Fruit fly (Drosophila melanogaster) whole organism, embryonic: ENCODE measurements around the gene POLDIP2.

ENCODE experiments used
- C15 ChIP-seq: fragments of 200-800 bp; sonication (Bioruptor generic); IDR thresholded peaks from 3 replicates; pipeline ENCODE4 v1.3.6; 2022; ENCODE audit warnings: missing biosample characterization, missing genetic modification characterization
- CG10565 ChIP-seq: fragments of 200-800 bp; sonication (Bioruptor generic); optimal IDR thresholded peaks from 3 replicates; lab custom pipeline; 2016; ENCODE audit warnings: missing biosample characterization, mild to moderate bottlenecking, missing genetic modification characterization
- CG10959 ChIP-seq: fragments of 200-800 bp; sonication (Bioruptor generic); IDR thresholded peaks from 2 replicates; pipeline ENCODE4 v1.3.6; 2022; ENCODE audit warnings: missing biosample characterization, missing genetic modification characterization
- CG13123 ChIP-seq: fragments of 200-800 bp; sonication (Bioruptor generic); optimal IDR thresholded peaks from 2 replicates; lab custom pipeline; 2016; ENCODE audit warnings: missing biosample characterization, missing genetic modification characterization
- CG15696 ChIP-seq: fragments of 200-800 bp; sonication (Bioruptor generic); optimal IDR thresholded peaks from 2 replicates; lab custom pipeline; 2019; ENCODE audit warnings: missing biosample characterization, mild to moderate bottlenecking, missing genetic modification characterization, moderate library complexity
- CG2129 ChIP-seq: fragments of 200-800 bp; sonication (Bioruptor generic); IDR thresholded peaks from 2 replicates; pipeline ENCODE4 v1.3.6; 2022; ENCODE audit warnings: missing biosample characterization, missing genetic modification characterization; ENCODE audit not compliant: partially characterized antibody
- CG2199 ChIP-seq: fragments of 200-800 bp; sonication (Bioruptor generic); IDR thresholded peaks from 3 replicates; pipeline ENCODE4 v1.3.6; 2022; ENCODE audit warnings: missing biosample characterization, missing genetic modification characterization
- CG2712 ChIP-seq: fragments of 200-800 bp; optimal IDR thresholded peaks from 3 replicates; lab custom pipeline; 2019; ENCODE audit warnings: missing biosample characterization, mild to moderate bottlenecking, missing genetic modification characterization, moderate library complexity
- CG3726 ChIP-seq: fragments of 200-800 bp; sonication (Bioruptor generic); IDR thresholded peaks from 3 replicates; pipeline ENCODE4, ENCODE4 v1.3.6; 2022; ENCODE audit warnings: missing biosample characterization, missing genetic modification characterization
- CG4820 ChIP-seq: fragments of 200-800 bp; sonication (Bioruptor generic); optimal IDR thresholded peaks from 3 replicates; lab custom pipeline; 2016; ENCODE audit warnings: missing biosample characterization, missing genetic modification characterization
- CG7357 ChIP-seq: fragments of 200-800 bp; sonication (Bioruptor generic); IDR thresholded peaks from 3 replicates; pipeline ENCODE4 v1.3.6; 2022; ENCODE audit warnings: missing biosample characterization, missing genetic modification characterization
- CG7786 ChIP-seq: fragments of 200-800 bp; sonication (Bioruptor generic); optimal IDR thresholded peaks from 2 replicates; lab custom pipeline; 2016; ENCODE audit warnings: missing biosample characterization, missing genetic modification characterization
- CG7987 ChIP-seq: fragments of 200-800 bp; sonication (Bioruptor generic); optimal IDR thresholded peaks from 2 replicates; lab custom pipeline; 2018; ENCODE audit warnings: missing biosample characterization, mild to moderate bottlenecking, missing genetic modification characterization, moderate library complexity
- CG8089 ChIP-seq: fragments of 200-800 bp; sonication (Bioruptor generic); optimal IDR thresholded peaks from 3 replicates; lab custom pipeline; 2016; ENCODE audit warnings: missing biosample characterization, missing genetic modification characterization
- CTCF ChIP-seq: fragments of 200-800 bp; sonication (Bioruptor generic); optimal IDR thresholded peaks from 2 replicates; lab custom pipeline; 2017; ENCODE audit warnings: missing biosample characterization, mild to moderate bottlenecking, missing genetic modification characterization, moderate library complexity
- CoRest ChIP-seq: fragments of 200-800 bp; sonication (Bioruptor generic); optimal IDR thresholded peaks from 3 replicates; lab custom pipeline; 2018; ENCODE audit warnings: missing biosample characterization, mild to moderate bottlenecking, missing genetic modification characterization, moderate library complexity
- Dip2 ChIP-seq: fragments of 200-800 bp; sonication (Bioruptor generic); IDR thresholded peaks from 2 replicates; pipeline ENCODE4 v1.3.6; 2022; ENCODE audit warnings: missing biosample characterization, missing genetic modification characterization
- Dip3 ChIP-seq: fragments of 200-800 bp; sonication (Bioruptor generic); optimal IDR thresholded peaks from 3 replicates; lab custom pipeline; 2016; ENCODE audit warnings: missing biosample characterization, missing genetic modification characterization
- Dll ChIP-seq: fragments of 200-800 bp; sonication (Bioruptor generic); IDR thresholded peaks from 4 replicates; pipeline ENCODE4 v1.3.6; 2022; ENCODE audit warnings: missing biosample characterization, missing genetic modification characterization; ENCODE audit not compliant: partially characterized antibody
- E2f2 ChIP-seq: fragments of 200-800 bp; sonication (Bioruptor generic); IDR thresholded peaks from 2 replicates; pipeline ENCODE4 v1.3.6; 2022; ENCODE audit warnings: missing biosample characterization, missing genetic modification characterization
- HLH4C ChIP-seq: fragments of 200-800 bp; sonication (Bioruptor generic); IDR thresholded peaks from 3 replicates; pipeline ENCODE4 v1.3.6; 2022; ENCODE audit warnings: missing biosample characterization, missing genetic modification characterization; ENCODE audit not compliant: partially characterized antibody
- Hr39 ChIP-seq: fragments of >200 bp; optimal IDR thresholded peaks from 2 replicates; lab custom pipeline; 2017
- Hr51 ChIP-seq, 2 experiments: fragments of 200-800 bp; sonication (Bioruptor generic); optimal IDR thresholded peaks; 2 replicates in 1 of 2; 3 replicates in 1 of 2; lab custom pipeline; 2016 to 2018; ENCODE audit warnings: missing biosample characterization in 2 of 2, missing genetic modification characterization in 2 of 2, mild to moderate bottlenecking in 1 of 2, moderate library complexity in 1 of 2
- Hsf ChIP-seq: fragments of 200-800 bp; sonication (Bioruptor generic); optimal IDR thresholded peaks from 3 replicates; lab custom pipeline; 2016; ENCODE audit warnings: missing biosample characterization, missing genetic modification characterization
- Lhr ChIP-seq: fragments of 200-800 bp; sonication (Bioruptor generic); optimal IDR thresholded peaks from 3 replicates; lab custom pipeline; 2017; ENCODE audit warnings: mild to moderate bottlenecking, missing biosample characterization, missing genetic modification reagents, missing genetic modification characterization
- NFAT ChIP-seq: fragments of 200-800 bp; sonication (Bioruptor generic); IDR thresholded peaks from 2 replicates; pipeline ENCODE4 v1.3.6; 2022; ENCODE audit warnings: missing biosample characterization, missing genetic modification characterization
- Pdp1 ChIP-seq, 2 experiments: fragments of 200-800 bp; sonication (Bioruptor generic); optimal IDR thresholded peaks; 3 replicates each; lab custom pipeline; 2016; ENCODE audit warnings: missing biosample characterization in 2 of 2, missing genetic modification characterization in 2 of 2, mild to moderate bottlenecking in 1 of 2, moderate library complexity in 1 of 2
- Rfx ChIP-seq: fragments of 200-800 bp; sonication (Bioruptor generic); IDR thresholded peaks from 2 replicates; pipeline ENCODE4 v1.3.6; 2022; ENCODE audit warnings: missing biosample characterization, missing genetic modification characterization
- YL-1 ChIP-seq: fragments of 200-800 bp; sonication (Bioruptor generic); optimal IDR thresholded peaks from 3 replicates; lab custom pipeline; 2017; ENCODE audit warnings: missing biosample characterization, mild to moderate bottlenecking, missing genetic modification characterization
- al ChIP-seq: fragments of 200-800 bp; sonication (Bioruptor generic); IDR thresholded peaks from 2 replicates; pipeline ENCODE4 v1.3.6; 2022; ENCODE audit warnings: missing biosample characterization, missing genetic modification characterization
- ato ChIP-seq: fragments of 200-800 bp; sonication (Bioruptor generic); IDR thresholded peaks from 2 replicates; pipeline ENCODE4 v1.3.6; 2022; ENCODE audit warnings: missing biosample characterization, missing genetic modification characterization; ENCODE audit not compliant: partially characterized antibody
- bsh ChIP-seq, 2 experiments: fragments of 200-800 bp; sonication (Bioruptor generic); optimal IDR thresholded peaks; 2 replicates each; lab custom pipeline; 2017 to 2018; ENCODE audit warnings: mild to moderate bottlenecking in 2 of 2, missing biosample characterization in 2 of 2, missing genetic modification characterization in 2 of 2, moderate library complexity in 1 of 2
- cas ChIP-seq: fragments of 200-800 bp; sonication (Bioruptor generic); IDR thresholded peaks from 2 replicates; pipeline ENCODE4 v1.3.6; 2022; ENCODE audit warnings: missing biosample characterization, missing genetic modification characterization
- caup ChIP-seq: fragments of 200-800 bp; sonication (Bioruptor generic); optimal IDR thresholded peaks from 3 replicates; lab custom pipeline; 2017; ENCODE audit warnings: missing biosample characterization, mild to moderate bottlenecking, missing genetic modification characterization, moderate library complexity; ENCODE audit not compliant: severe bottlenecking
- chif ChIP-seq, 2 experiments: fragments of 200-800 bp; sonication (Bioruptor generic); optimal IDR thresholded peaks; 3 replicates each; lab custom pipeline; 2016; ENCODE audit warnings: missing biosample characterization in 2 of 2, missing genetic modification characterization in 2 of 2
- chinmo ChIP-seq: fragments of 200-800 bp; sonication (Bioruptor generic); IDR thresholded peaks from 4 replicates; pipeline ENCODE4 v1.3.6; 2022; ENCODE audit warnings: missing biosample characterization, missing genetic modification characterization; ENCODE audit not compliant: partially characterized antibody
- chm ChIP-seq: fragments of 200-800 bp; sonication (Bioruptor generic); IDR thresholded peaks from 2 replicates; pipeline ENCODE4 v1.3.6; 2022; ENCODE audit warnings: missing biosample characterization, missing genetic modification characterization
- dan ChIP-seq: fragments of 200-800 bp; sonication (Bioruptor generic); IDR thresholded peaks from 2 replicates; pipeline ENCODE4 v1.3.6; 2022; ENCODE audit warnings: missing biosample characterization, missing genetic modification characterization
- dpn ChIP-seq, 2 experiments: fragments of 200-800 bp; sonication (Bioruptor generic); optimal IDR thresholded peaks; 3 replicates each; lab custom pipeline; 2016; ENCODE audit warnings: missing biosample characterization in 2 of 2, missing genetic modification characterization in 2 of 2
- emc ChIP-seq: fragments of 200-800 bp; sonication (Bioruptor generic); optimal IDR thresholded peaks from 2 replicates; lab custom pipeline; 2016; ENCODE audit warnings: missing biosample characterization, missing genetic modification characterization
- esg ChIP-seq: fragments of 200-800 bp; sonication (Bioruptor generic); conservative IDR thresholded peaks from 2 replicates; pipeline ENCODE4 v1.3.6; 2022; ENCODE audit warnings: missing biosample characterization, missing genetic modification characterization
- ewg ChIP-seq: fragments of 200-800 bp; sonication (Bioruptor generic); optimal IDR thresholded peaks from 3 replicates; lab custom pipeline; 2017; ENCODE audit warnings: mild to moderate bottlenecking, missing biosample characterization, missing genetic modification reagents, missing genetic modification characterization
- jing ChIP-seq: fragments of 200-800 bp; sonication (Bioruptor generic); optimal IDR thresholded peaks from 2 replicates; lab custom pipeline; 2018; ENCODE audit warnings: missing biosample characterization, mild to moderate bottlenecking, missing genetic modification characterization
- kay ChIP-seq: fragments of 200-800 bp; sonication (Bioruptor generic); optimal IDR thresholded peaks from 2 replicates; lab custom pipeline; 2016; ENCODE audit warnings: missing biosample characterization, missing genetic modification characterization
- prd ChIP-seq, 3 experiments: fragments of >200 bp in 2 of 3; fragments of 200-800 bp in 1 of 3; sonication (Bioruptor generic) in 1 of 3; optimal IDR thresholded peaks in 2 of 3; IDR thresholded peaks in 1 of 3; 2 replicates in 2 of 3; 3 replicates in 1 of 3; pipeline versions ENCODE4 v1.3.6 to Lab custom; 2017 to 2022; ENCODE audit warnings: missing biosample characterization in 1 of 3, missing genetic modification characterization in 1 of 3
- shn ChIP-seq: fragments of 200-800 bp; sonication (Bioruptor generic); optimal IDR thresholded peaks from 3 replicates; lab custom pipeline; 2016; ENCODE audit warnings: missing biosample characterization, missing genetic modification characterization
- slbo ChIP-seq: fragments of 200-800 bp; sonication (Bioruptor generic); IDR thresholded peaks from 2 replicates; pipeline ENCODE4 v1.3.6; 2022; ENCODE audit warnings: missing biosample characterization, missing genetic modification characterization
- slou ChIP-seq: fragments of 200-800 bp; sonication (Bioruptor generic); optimal IDR thresholded peaks from 3 replicates; lab custom pipeline; 2016; ENCODE audit warnings: missing biosample characterization, missing genetic modification characterization
- ttk ChIP-seq: fragments of 200-800 bp; sonication (Bioruptor generic); IDR thresholded peaks from 2 replicates; pipeline ENCODE4 v2.1.2; 2022; ENCODE audit warnings: missing biosample characterization, missing genetic modification characterization
- unc-4 ChIP-seq: fragments of 200-800 bp; sonication (Bioruptor generic); IDR thresholded peaks from 2 replicates; pipeline ENCODE4 v1.3.6; 2022; ENCODE audit warnings: missing biosample characterization, missing genetic modification characterization; ENCODE audit not compliant: partially characterized antibody

The POLDIP2 gene

DNA sequence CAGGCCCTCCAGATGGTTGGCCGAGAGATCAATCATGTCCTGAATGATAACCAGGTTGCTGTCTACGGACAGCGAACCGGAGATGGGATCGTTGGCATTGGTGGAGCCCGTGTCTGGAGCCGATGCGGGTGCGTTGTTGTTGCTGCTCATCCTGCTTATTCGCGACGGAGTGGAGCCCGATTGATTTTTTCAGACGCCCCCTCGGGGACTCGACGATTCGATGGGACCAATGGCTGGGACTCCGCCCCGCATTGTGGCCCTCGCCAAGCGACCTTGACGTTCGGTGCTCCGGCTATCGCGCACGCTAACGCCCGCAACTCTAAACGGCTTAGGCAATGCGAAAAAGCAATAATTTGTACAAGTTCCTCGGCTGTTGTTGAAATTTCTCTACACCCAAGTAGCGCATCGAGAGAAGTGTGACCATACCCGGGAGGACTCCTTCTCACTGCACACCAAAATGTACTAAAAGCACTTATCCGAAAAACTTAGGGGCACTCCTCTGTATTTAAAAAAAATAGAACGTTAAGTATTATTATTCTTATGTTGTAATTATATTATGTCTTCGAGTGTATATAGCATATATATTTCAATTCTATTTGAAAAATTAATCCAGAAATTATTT, 16.0 kb downstream of the POLDIP2 start, which contains the start of gene ksr (continued):
- TF ChIP-seq jing (GFP tag; lab: Kevin White, UChicago) (no peak), CG3726 (GFP tag; lab: Robert Waterston, UW) (no peak), CG10565 (GFP tag; lab: Kevin White, UChicago) (no peak), ttk (no peak), dpn (GFP tag; optimal IDR thresholded peaks at IDR 0.05; lab: Kevin White, UChicago) (peak in 1 of 2 experiments; percentile 10), Hr39 (lab: Kevin White, UChicago) (no peak), CG2712 (peak; percentile 68), chinmo (GFP tag; lab: Robert Waterston, UW) (no peak), CoRest (peak; percentile 33), emc (GFP tag; lab: Kevin White, UChicago) (no peak), chif (GFP tag; optimal IDR thresholded peaks at IDR 0.05; lab: Kevin White, UChicago) (no peak), ewg (no peak), shn (no peak), caup (no peak), Pdp1 (GFP tag; optimal IDR thresholded peaks at IDR 0.05; lab: Kevin White, UChicago) (no peak), esg (GFP tag; lab: Robert Waterston, UW) (no peak), slbo (peak; percentile 63), prd (optimal IDR thresholded peaks at IDR 0.05; lab: Kevin White, UChicago) (no peak), prd (GFP tag; IDR thresholded peaks at IDR 0.05; lab: Robert Waterston, UW) (peak; percentile 33; the same call in 1 of the 3 replicates), cas (GFP tag; lab: Robert Waterston, UW) (no peak), kay (GFP tag; lab: Kevin White, UChicago) (no peak), C15 (no peak), slou (GFP tag; lab: Kevin White, UChicago) (no peak), bsh (GFP tag; optimal IDR thresholded peaks at IDR 0.05; lab: Kevin White, UChicago) (peak in 1 of 2 experiments; percentile 9), CG10959 (GFP tag; lab: Robert Waterston, UW) (no peak), Hr51 (GFP tag; optimal IDR thresholded peaks at IDR 0.05; lab: Kevin White, UChicago) (no peak), CG4820 (no peak), CG2199 (GFP tag; lab: Robert Waterston, UW) (no peak), Hsf (GFP tag; lab: Kevin White, UChicago) (no peak), dan (GFP tag; lab: Robert Waterston, UW) (no peak), Dip3 (GFP tag; lab: Kevin White, UChicago) (no peak), al (no peak), CG7357 (GFP tag; lab: Robert Waterston, UW) (no peak), ato (no peak), Rfx (GFP tag; lab: Robert Waterston, UW) (peak; percentile 17; the same call in 1 of the 2 replicates), CTCF (GFP tag; lab: Kevin White, UChicago) (no peak), CG15696 (no peak), CG13123 (GFP tag; lab: Kevin White, UChicago) (no peak), CG8089 (GFP tag; lab: Kevin White, UChicago) (no peak), Lhr (GFP tag; lab: Kevin White, UChicago) (no peak), Dip2 (no peak), CG7987 (GFP tag; lab: Kevin White, UChicago) (no peak), YL-1 (GFP tag; lab: Kevin White, UChicago) (peak; percentile 86), E2f2 (GFP tag; lab: Robert Waterston, UW) (no peak), Dll (0 out of 4 replicates have a peak, but pooled peaks have one; percentile 18), chm (GFP tag; lab: Robert Waterston, UW) (peak; percentile 32; the same call in 1 of the 2 replicates), unc-4 (GFP tag; lab: Robert Waterston, UW) (no peak), CG7786 (GFP tag; lab: Kevin White, UChicago) (no peak), NFAT (no peak), CG2129 (GFP tag; lab: Robert Waterston, UW) (no peak), HLH4C (GFP tag; lab: Robert Waterston, UW) (peak; percentile 35; the same call in 1 of the 3 replicates)
